Worm (Caenorhabditis elegans) whole organism, L1 larva: ENCODE data around the gene F54D5.17.

Experiments
- C04F5.9 ChIP-seq: sonication (generic microtip); optimal IDR thresholded peaks from 2 replicates; lab custom pipeline; 2016; ENCODE audit warnings: missing genetic modification characterization, missing compliant biosample characterization
- C16A3.4 ChIP-seq: fragments of 150-350 bp; optimal IDR thresholded peaks from 2 replicates; lab custom pipeline; 2014; ENCODE audit warnings: missing biosample characterization, missing genetic modification characterization
- F16B12.6 ChIP-seq: fragments of 150-350 bp; optimal IDR thresholded peaks from 2 replicates; lab custom pipeline; 2014; ENCODE audit warnings: missing biosample characterization, missing genetic modification characterization
- ceh-63 ChIP-seq: fragments of 200-800 bp; sonication (Bioruptor generic); optimal IDR thresholded peaks from 2 replicates; lab custom pipeline; 2018; ENCODE audit warnings: mild to moderate bottlenecking, missing genetic modification characterization, missing compliant biosample characterization
- ceh-8 ChIP-seq: fragments of 200-800 bp; sonication (Bioruptor generic); optimal IDR thresholded peaks from 2 replicates; lab custom pipeline; 2018; ENCODE audit warnings: mild to moderate bottlenecking, missing genetic modification characterization, moderate library complexity, missing compliant biosample characterization
- ceh-82 ChIP-seq, 3 experiments: fragments of 150-350 bp in 1 of 3; sonication (generic microtip) in 2 of 3; optimal IDR thresholded peaks; 2 replicates each; lab custom pipeline; 2014 to 2017; ENCODE audit warnings: missing biosample characterization in 3 of 3, missing genetic modification characterization in 3 of 3
- ces-1 ChIP-seq: fragments of 150-350 bp; optimal IDR thresholded peaks from 2 replicates; lab custom pipeline; 2014; ENCODE audit warnings: missing biosample characterization, missing genetic modification reagents, missing genetic modification characterization
- efl-1 ChIP-seq, 4 experiments: fragments of 150-350 bp; optimal IDR thresholded peaks in 3 of 4; peaks in 1 of 4; 1 replicate in 1 of 4; 2 replicates in 3 of 4; lab custom pipeline; 2014; ENCODE audit warnings: missing biosample characterization in 2 of 4, missing genetic modification characterization in 2 of 4, missing genetic modification reagents in 2 of 4
- elt-2 ChIP-seq: sonication (generic microtip); optimal IDR thresholded peaks from 2 replicates; lab custom pipeline; 2016; ENCODE audit warnings: missing genetic modification characterization, mild to moderate bottlenecking, inconsistent platforms, missing compliant biosample characterization, missing genetic modification reagents
- hlh-4 ChIP-seq: sonication (generic microtip); optimal IDR thresholded peaks from 2 replicates; lab custom pipeline; 2016; ENCODE audit warnings: mild to moderate bottlenecking, missing genetic modification characterization, missing compliant biosample characterization
- lin-14 ChIP-seq: fragments of 200-800 bp; sonication (Bioruptor generic); optimal IDR thresholded peaks from 2 replicates; lab custom pipeline; 2018; ENCODE audit warnings: mild to moderate bottlenecking, missing genetic modification characterization, moderate library complexity, missing compliant biosample characterization
- lin-35 ChIP-seq, 2 experiments: fragments of 150-350 bp; optimal IDR thresholded peaks; 2 replicates each; lab custom pipeline; 2014; ENCODE audit warnings: missing biosample characterization in 2 of 2, missing genetic modification characterization in 2 of 2, missing genetic modification reagents in 2 of 2
- mdl-1 ChIP-seq, 2 experiments: fragments of 150-350 bp; optimal IDR thresholded peaks; 2 replicates each; lab custom pipeline; 2014 to 2017; ENCODE audit warnings: missing biosample characterization in 2 of 2, missing genetic modification characterization in 2 of 2, inconsistent platforms in 1 of 2
- nhr-19 ChIP-seq: fragments of 200-800 bp; sonication (Bioruptor generic); conservative IDR thresholded peaks from 2 replicates; pipeline ENCODE4 v1.3.6; 2022; ENCODE audit warnings: missing genetic modification characterization, missing compliant biosample characterization
- nhr-237 ChIP-seq: fragments of 150-350 bp; optimal IDR thresholded peaks from 2 replicates; lab custom pipeline; 2014; ENCODE audit warnings: missing biosample characterization, missing genetic modification characterization
- nhr-71 ChIP-seq: sonication (generic microtip); optimal IDR thresholded peaks from 2 replicates; lab custom pipeline; 2016; ENCODE audit warnings: mild to moderate bottlenecking, missing genetic modification characterization, moderate library complexity, missing compliant biosample characterization
- nhr-76 ChIP-seq: sonication (generic microtip); optimal IDR thresholded peaks from 2 replicates; lab custom pipeline; 2017; ENCODE audit warnings: missing biosample characterization, missing genetic modification characterization
- pag-3 ChIP-seq: sonication (generic microtip); optimal IDR thresholded peaks from 2 replicates; lab custom pipeline; 2017; ENCODE audit warnings: missing genetic modification characterization, mild to moderate bottlenecking, missing compliant biosample characterization, antibody characterized with exemption, borderline replicate concordance; ENCODE audit not compliant: insufficient read depth
- sup-37 ChIP-seq: fragments of 200-800 bp; sonication (Bioruptor generic); optimal IDR thresholded peaks from 2 replicates; lab custom pipeline; 2018; ENCODE audit warnings: mild to moderate bottlenecking, missing genetic modification characterization, missing compliant biosample characterization
- tlp-1 ChIP-seq: fragments of 150-350 bp; optimal IDR thresholded peaks from 2 replicates; lab custom pipeline; 2014; ENCODE audit warnings: missing biosample characterization, missing genetic modification characterization
- ztf-4 ChIP-seq: fragments of 150-350 bp; optimal IDR thresholded peaks from 2 replicates; lab custom pipeline; 2014; ENCODE audit warnings: missing biosample characterization, missing genetic modification characterization

F54D5.17 gene

ce11 chrII:11604613-11605012 is 48.2 kb downstream of the F54D5.17 start:
- no peak for TF ChIP-seq ceh-63 (GFP tag; lab: Kevin White, UChicago)
- TF ChIP-seq nhr-76 (tag; lab: Kevin White, UChicago): no peak
- TF ChIP-seq efl-1 (optimal IDR thresholded peaks at IDR 0.05; lab: Kevin White, UChicago): no peak
- peak in 1 of 2 experiments; percentile 64 for TF ChIP-seq efl-1 (GFP tag; optimal IDR thresholded peaks at IDR 0.05 in 1 of 2; lab: Kevin White, UChicago)
- TF ChIP-seq nhr-19 (GFP tag; lab: Robert Waterston, UW): no peak
- TF ChIP-seq tlp-1 (tag; lab: Kevin White, UChicago): no peak
- no peak for TF ChIP-seq ceh-82 (tag; optimal IDR thresholded peaks at IDR 0.05; lab: Kevin White, UChicago)
- TF ChIP-seq sup-37 (GFP tag; lab: Kevin White, UChicago): no peak
- TF ChIP-seq ztf-4 (tag; lab: Kevin White, UChicago): no peak
- no peak for TF ChIP-seq F16B12.6 (tag; lab: Kevin White, UChicago)
- no peak for TF ChIP-seq nhr-237
- TF ChIP-seq ces-1 (GFP tag; lab: Kevin White, UChicago): no peak
- no peak for TF ChIP-seq hlh-4 (tag; lab: Kevin White, UChicago)
- no peak for TF ChIP-seq mdl-1 (tag; optimal IDR thresholded peaks at IDR 0.05; lab: Kevin White, UChicago)
- TF ChIP-seq pag-3 (tag; lab: Kevin White, UChicago): no peak
- no peak for TF ChIP-seq ceh-8
- TF ChIP-seq C16A3.4: no peak
- TF ChIP-seq nhr-71 (tag; lab: Kevin White, UChicago): no peak
- no peak for TF ChIP-seq C04F5.9 (tag; lab: Kevin White, UChicago)
- TF ChIP-seq elt-2: peak; percentile 74
- peak; percentile 0 for TF ChIP-seq lin-14
- peak in 1 of 2 experiments; percentile 2 for TF ChIP-seq lin-35 (GFP tag; optimal IDR thresholded peaks at IDR 0.05; lab: Kevin White, UChicago)
